Worm (Caenorhabditis elegans): ENCODE data around the gene cyp-29A3.

cyp-29A3 gene

DNA sequence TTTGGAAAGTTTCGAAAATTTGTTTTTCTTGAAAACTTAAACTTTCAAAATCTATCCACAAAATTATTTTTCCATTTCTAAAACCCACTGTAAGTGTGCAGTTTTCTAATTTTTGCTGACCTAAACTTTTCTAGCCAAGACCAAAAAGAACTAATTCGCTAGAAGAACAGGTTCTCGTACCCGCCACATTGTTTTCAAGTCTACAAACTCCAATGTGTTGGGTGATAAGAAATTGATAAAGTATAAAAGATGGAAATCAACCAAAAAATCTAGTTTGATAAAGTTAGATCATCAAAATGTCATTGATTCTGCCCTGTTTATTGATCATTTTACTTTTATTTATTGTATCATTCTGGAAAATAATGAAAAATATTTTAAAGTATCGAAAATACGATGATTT is at the start of gene cyp-29A3:
Gene cyp-29A3, plus strand, starts transcription at position 269 of the 400 bp plus-strand sequence.
- TF ChIP-seq snpc-4 (tag; optimal IDR thresholded peaks at IDR 0.05): no peak
- TF ChIP-seq pax-3 (tag; optimal IDR thresholded peaks at IDR 0.05): no peak
- TF ChIP-seq nhr-90 (tag; optimal IDR thresholded peaks at IDR 0.05; ENCODE audit: poor library complexity): no peak
- TF ChIP-seq isw-1 (GFP tag; IDR thresholded peaks at IDR 0.05): no peak
- TF ChIP-seq nhr-85 (tag): peak; percentile 25
- TF ChIP-seq hlh-4 (tag; optimal IDR thresholded peaks at IDR 0.05): no peak
- no peak for TF ChIP-seq efl-1 (optimal IDR thresholded peaks at IDR 0.05)
- peak in 1 of 2 experiments; percentile 47 for TF ChIP-seq efl-1 (GFP tag; optimal IDR thresholded peaks at IDR 0.05 in 1 of 2)
- TF ChIP-seq elt-3 (tag; optimal IDR thresholded peaks at IDR 0.05): peak in 2 of 6 experiments; percentile 12 to 17
- no peak for TF ChIP-seq ces-1 (GFP tag; optimal IDR thresholded peaks at IDR 0.05)
- no peak for TF ChIP-seq lin-13 (GFP tag; optimal IDR thresholded peaks at IDR 0.05)
- no peak for TF ChIP-seq zag-1 (tag; optimal IDR thresholded peaks at IDR 0.05)

DNA sequence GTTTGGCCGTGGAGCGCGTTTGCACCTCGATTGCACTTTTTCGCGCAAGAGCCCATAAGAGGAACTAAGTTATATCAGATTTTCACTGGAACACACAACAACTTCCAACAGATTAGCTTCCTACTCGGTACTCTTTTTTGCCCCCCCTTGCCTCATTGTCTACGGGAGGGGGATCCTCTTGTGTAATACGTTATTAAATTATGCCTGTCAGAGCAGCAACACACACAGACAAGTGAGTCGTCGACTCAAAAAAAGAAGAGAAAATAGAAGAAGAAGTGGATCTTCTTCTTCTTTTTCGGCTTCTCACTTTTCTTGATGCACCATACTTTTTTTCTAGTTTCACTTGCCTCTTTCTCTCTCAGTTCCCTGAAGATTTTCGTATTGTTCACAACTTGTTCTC is 47.9 kb upstream of the cyp-29A3 start:
- no peak for TF ChIP-seq nhr-84 (tag; optimal IDR thresholded peaks at IDR 0.05)
- TF ChIP-seq lin-14 (GFP tag; optimal IDR thresholded peaks at IDR 0.05): peak; percentile 61
- no peak for TF ChIP-seq aly-2 (tag; optimal IDR thresholded peaks at IDR 0.05)
- peak; percentile 1 for TF ChIP-seq nhr-47 (tag; optimal IDR thresholded peaks at IDR 0.05)
- no peak for TF ChIP-seq ets-5 (GFP tag; IDR thresholded peaks at IDR 0.05)
- no peak for TF ChIP-seq swsn-7 (tag; optimal IDR thresholded peaks at IDR 0.05)
- TF ChIP-seq sptf-1 (tag; optimal IDR thresholded peaks at IDR 0.05): no peak
- no peak for TF ChIP-seq ztf-11 (tag; optimal IDR thresholded peaks at IDR 0.05)
- peak; percentile 59 for TF ChIP-seq fkh-10 (GFP tag; optimal IDR thresholded peaks at IDR 0.05)
- TF ChIP-seq mab-9 (GFP tag; IDR thresholded peaks at IDR 0.05): no peak
- no peak for TF ChIP-seq grh-1 (GFP tag; IDR thresholded peaks at IDR 0.05)
- no peak for TF ChIP-seq unc-62 (GFP tag; optimal IDR thresholded peaks at IDR 0.05)
- no peak for TF ChIP-seq mdl-1 (tag; optimal IDR thresholded peaks at IDR 0.05)
- TF ChIP-seq ces-1 (GFP tag; optimal IDR thresholded peaks at IDR 0.05): peak; percentile 54
- TF ChIP-seq mep-1 (tag; optimal IDR thresholded peaks at IDR 0.05): no peak
- no peak for TF ChIP-seq nhr-71 (tag; optimal IDR thresholded peaks at IDR 0.05)
- TF ChIP-seq C16A3.4 (tag; optimal IDR thresholded peaks at IDR 0.05): no peak
- no peak for TF ChIP-seq lsy-2 (tag; optimal IDR thresholded peaks at IDR 0.05)

DNA sequence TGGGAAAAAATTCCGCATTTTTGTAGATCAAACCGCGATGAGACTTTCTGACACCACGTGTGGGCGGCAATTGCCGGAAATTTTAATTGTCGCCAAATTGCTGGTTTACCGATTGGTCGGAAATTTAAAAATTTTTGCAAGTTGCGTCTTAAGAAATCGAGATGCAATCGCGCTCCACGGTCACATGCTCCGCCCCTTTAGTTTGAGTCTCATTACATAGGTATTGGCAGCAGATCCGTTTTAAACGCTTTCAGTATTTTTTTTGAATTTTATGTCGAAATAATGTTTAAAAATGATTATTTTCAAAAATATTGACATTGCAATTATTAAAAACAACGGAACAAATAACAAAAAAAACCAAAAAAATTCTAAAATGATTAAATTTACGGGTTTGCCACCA is 47.3 kb upstream of the cyp-29A3 start:
- no peak for TF ChIP-seq nhr-47 (tag; optimal IDR thresholded peaks at IDR 0.05)
- no peak for TF ChIP-seq efl-1 (optimal IDR thresholded peaks at IDR 0.05)
- TF ChIP-seq efl-1 (GFP tag; optimal IDR thresholded peaks at IDR 0.05 in 1 of 2): peak in 1 of 2 experiments; percentile 91

ce11 chrV:16067-16845 is 42.8 kb upstream of the cyp-29A3 start:
- TF ChIP-seq lin-35 (GFP tag; optimal IDR thresholded peaks at IDR 0.05): peak in 1 of 2 experiments; percentile 62
- no peak for TF ChIP-seq efl-1 (optimal IDR thresholded peaks at IDR 0.05)
- peak in 1 of 2 experiments; percentile 87 for TF ChIP-seq efl-1 (GFP tag; optimal IDR thresholded peaks at IDR 0.05 in 1 of 2)
- TF ChIP-seq elt-2 (tag; optimal IDR thresholded peaks at IDR 0.05): peak; percentile 19
- TF ChIP-seq lin-15B (tag; optimal IDR thresholded peaks at IDR 0.05): no peak
- no peak for TF ChIP-seq aha-1 (tag; optimal IDR thresholded peaks at IDR 0.05)

ce11 chrV:20518-20917 is 38.5 kb upstream of the cyp-29A3 start, which contains the start of gene egl-8:
Gene egl-8, plus strand, starts transcription at chrV:20818.
- TF ChIP-seq C04F5.9 (tag; optimal IDR thresholded peaks at IDR 0.05): no peak
- TF ChIP-seq nhr-85 (tag): no peak
- TF ChIP-seq rnt-1 (tag; optimal IDR thresholded peaks at IDR 0.05): no peak
- TF ChIP-seq lir-3 (tag; optimal IDR thresholded peaks at IDR 0.05; ENCODE audit: poor library complexity): no peak
- no peak for TF ChIP-seq nhr-84 (tag; optimal IDR thresholded peaks at IDR 0.05)
- TF ChIP-seq ceh-82 (tag; optimal IDR thresholded peaks at IDR 0.05): no peak
- TF ChIP-seq mep-1 (tag; optimal IDR thresholded peaks at IDR 0.05): no peak
- TF ChIP-seq nhr-71 (tag; optimal IDR thresholded peaks at IDR 0.05): no peak
- no peak for TF ChIP-seq unc-130 (tag; optimal IDR thresholded peaks at IDR 0.05)
- TF ChIP-seq unc-98 (GFP tag; IDR thresholded peaks at IDR 0.05): no peak
- TF ChIP-seq tbx-2 (tag; optimal IDR thresholded peaks at IDR 0.05): no peak
- no peak for TF ChIP-seq unc-86 (tag; optimal IDR thresholded peaks at IDR 0.05)
- no peak for TF ChIP-seq fkh-4 (tag; optimal IDR thresholded peaks at IDR 0.05; ENCODE audit: borderline replicate concordance)
- TF ChIP-seq ztf-11 (tag; optimal IDR thresholded peaks at IDR 0.05): no peak

Data from whole organism, L1 larva.